Fruit fly (Drosophila melanogaster): ENCODE results near the gene Hsp23.

Hsp23 gene

DNA sequence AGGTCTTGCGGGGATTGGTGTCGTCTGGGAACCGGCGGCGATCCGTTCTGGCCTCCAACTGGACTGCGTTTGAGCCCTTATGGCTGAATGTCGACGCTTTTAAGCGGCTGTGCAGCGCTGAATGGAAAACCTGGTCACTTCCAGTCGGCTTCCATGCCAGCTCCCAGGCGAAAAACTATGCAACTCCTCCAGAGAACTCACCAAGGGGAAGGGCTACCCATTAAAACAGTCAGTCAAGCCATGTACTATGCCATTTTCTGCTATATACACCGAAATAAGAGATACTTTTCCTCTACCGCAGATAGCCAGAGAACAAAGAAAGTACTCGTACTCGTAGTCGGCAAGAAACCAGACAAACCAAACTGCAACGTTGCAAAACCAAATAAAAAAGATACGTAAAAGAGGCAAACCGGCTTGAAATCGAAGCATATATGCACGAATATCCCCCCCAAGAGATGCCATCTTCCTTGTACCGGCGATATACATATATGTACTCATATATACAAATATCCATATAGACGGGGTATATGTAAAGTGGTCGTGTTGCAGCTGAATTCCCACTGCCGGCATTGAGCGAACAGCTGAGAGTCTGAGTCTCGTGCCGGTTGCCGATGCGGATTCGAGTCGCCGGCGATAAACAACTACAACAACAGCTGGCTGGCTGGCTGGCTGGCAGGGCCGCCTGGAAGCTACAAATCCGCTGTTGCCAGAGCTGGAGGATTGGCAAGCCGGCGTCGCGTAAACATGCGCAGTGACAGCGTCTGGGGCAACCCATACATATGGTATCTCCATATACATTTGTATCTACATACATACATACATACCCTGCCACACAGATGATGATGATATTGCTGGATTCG lies 2.0 kb upstream of the Hsp23 start, which contains the start of gene Hsp67Ba (continued):
- TF ChIP-seq achi (GFP tag; optimal IDR thresholded peaks at IDR 0.05), result no peak
- TF ChIP-seq Hr39 (GFP tag; optimal IDR thresholded peaks at IDR 0.05), result no peak
- 0 out of 2 replicates have a peak, but pooled peaks have one; percentile 7 for TF ChIP-seq CG15336 (GFP tag; IDR thresholded peaks at IDR 0.05)
- no peak for TF ChIP-seq CG32006 (GFP tag; optimal IDR thresholded peaks at IDR 0.05)
- TF ChIP-seq net (GFP tag; optimal IDR thresholded peaks at IDR 0.05), result no peak
- no peak for TF ChIP-seq Ets96B (tag; optimal IDR thresholded peaks at IDR 0.05)
- no peak for TF ChIP-seq Smox (GFP tag; optimal IDR thresholded peaks at IDR 0.05)
- TF ChIP-seq CG34406 (GFP tag; optimal IDR thresholded peaks at IDR 0.05), result no peak
- TF ChIP-seq CG7368 (GFP tag; optimal IDR thresholded peaks at IDR 0.05), result no peak
- TF ChIP-seq Hr38 (GFP tag; optimal IDR thresholded peaks at IDR 0.05), result no peak
- no peak for TF ChIP-seq dac (GFP tag; optimal IDR thresholded peaks at IDR 0.05)
- TF ChIP-seq CG31627 (GFP tag; optimal IDR thresholded peaks at IDR 0.05), result no peak
- no peak for TF ChIP-seq CG11902 (GFP tag; optimal IDR thresholded peaks at IDR 0.05)
- TF ChIP-seq Eip78C (GFP tag), result peak; percentile 76
- no peak for TF ChIP-seq fkh (GFP tag; optimal IDR thresholded peaks at IDR 0.05)
- no peak for TF ChIP-seq CG10631 (GFP tag; optimal IDR thresholded peaks at IDR 0.05)
- no peak for TF ChIP-seq Ets21C (GFP tag; optimal IDR thresholded peaks at IDR 0.05)
- TF ChIP-seq Met (GFP tag; optimal IDR thresholded peaks at IDR 0.05), result no peak
- no peak for TF ChIP-seq CG11762 (GFP tag; optimal IDR thresholded peaks at IDR 0.05; ENCODE audit: insufficient read depth)
- no peak for TF ChIP-seq Blimp-1 (GFP tag; optimal IDR thresholded peaks at IDR 0.05)
- TF ChIP-seq Lpt (GFP tag; optimal IDR thresholded peaks at IDR 0.05), result no peak
- no peak for TF ChIP-seq Eip75B (GFP tag; optimal IDR thresholded peaks at IDR 0.05)
- TF ChIP-seq CG10669 (GFP tag; optimal IDR thresholded peaks at IDR 0.05), result no peak
- peak; percentile 23 for TF ChIP-seq CG9139 (GFP tag; optimal IDR thresholded peaks at IDR 0.05)
- TF ChIP-seq topi (GFP tag; optimal IDR thresholded peaks at IDR 0.05), result no peak
- TF ChIP-seq CG6792 (GFP tag; optimal IDR thresholded peaks at IDR 0.05), result no peak
- no peak for TF ChIP-seq salr (GFP tag; optimal IDR thresholded peaks at IDR 0.05)
- no peak for TF ChIP-seq spab (GFP tag; optimal IDR thresholded peaks at IDR 0.05)
- TF ChIP-seq Gug (GFP tag; IDR thresholded peaks at IDR 0.05), result no peak
- peak; percentile 21 for TF ChIP-seq CG6854 (GFP tag; optimal IDR thresholded peaks at IDR 0.05)
- TF ChIP-seq pdm3 (GFP tag; optimal IDR thresholded peaks at IDR 0.05), result no peak
- peak; percentile 67 for TF ChIP-seq Sox14 (GFP tag; optimal IDR thresholded peaks at IDR 0.05)
- TF ChIP-seq Sox15 (GFP tag; optimal IDR thresholded peaks at IDR 0.05), result no peak
- TF ChIP-seq dsx (GFP tag; optimal IDR thresholded peaks at IDR 0.05; ENCODE audit: poor library complexity, severe bottlenecking), result no peak
- TF ChIP-seq CG8319 (GFP tag; optimal IDR thresholded peaks at IDR 0.05), result no peak
- no peak for TF ChIP-seq fd59A (GFP tag; optimal IDR thresholded peaks at IDR 0.05)

dm6 chr3L:9380344-9380849 lies 1.3 kb upstream of the Hsp23 start:
- no peak for TF ChIP-seq lz (GFP tag; optimal IDR thresholded peaks at IDR 0.05)
- no peak for TF ChIP-seq Ets21C (GFP tag; optimal IDR thresholded peaks at IDR 0.05)
- TF ChIP-seq CG4318 (GFP tag; optimal IDR thresholded peaks at IDR 0.05), result no peak
- TF ChIP-seq dsx (GFP tag; optimal IDR thresholded peaks at IDR 0.05; ENCODE audit: poor library complexity, severe bottlenecking), result no peak
- no peak for TF ChIP-seq CG8119 (GFP tag; IDR thresholded peaks at IDR 0.05)
- TF ChIP-seq CG16779 (tag; optimal IDR thresholded peaks at IDR 0.05), result no peak
- TF ChIP-seq Eip78C (GFP tag), result peak; percentile 49
- TF ChIP-seq CG6808 (GFP tag; optimal IDR thresholded peaks at IDR 0.05), result peak; percentile 20
- peak; percentile 6 to 12 for TF ChIP-seq ss (GFP tag; optimal IDR thresholded peaks at IDR 0.05)
- peak; percentile 7; the same call in 1 of the 2 replicates for TF ChIP-seq CG15336 (GFP tag; IDR thresholded peaks at IDR 0.05)
- TF ChIP-seq svp (GFP tag), result peak; percentile 73
- TF ChIP-seq OdsH (GFP tag; optimal IDR thresholded peaks at IDR 0.05), result no peak
- no peak for TF ChIP-seq CG9139 (GFP tag; optimal IDR thresholded peaks at IDR 0.05)
- no peak for TF ChIP-seq salr (GFP tag; optimal IDR thresholded peaks at IDR 0.05)
